Fruit fly (Drosophila melanogaster): ENCODE data around the gene CG31174.

DNA sequence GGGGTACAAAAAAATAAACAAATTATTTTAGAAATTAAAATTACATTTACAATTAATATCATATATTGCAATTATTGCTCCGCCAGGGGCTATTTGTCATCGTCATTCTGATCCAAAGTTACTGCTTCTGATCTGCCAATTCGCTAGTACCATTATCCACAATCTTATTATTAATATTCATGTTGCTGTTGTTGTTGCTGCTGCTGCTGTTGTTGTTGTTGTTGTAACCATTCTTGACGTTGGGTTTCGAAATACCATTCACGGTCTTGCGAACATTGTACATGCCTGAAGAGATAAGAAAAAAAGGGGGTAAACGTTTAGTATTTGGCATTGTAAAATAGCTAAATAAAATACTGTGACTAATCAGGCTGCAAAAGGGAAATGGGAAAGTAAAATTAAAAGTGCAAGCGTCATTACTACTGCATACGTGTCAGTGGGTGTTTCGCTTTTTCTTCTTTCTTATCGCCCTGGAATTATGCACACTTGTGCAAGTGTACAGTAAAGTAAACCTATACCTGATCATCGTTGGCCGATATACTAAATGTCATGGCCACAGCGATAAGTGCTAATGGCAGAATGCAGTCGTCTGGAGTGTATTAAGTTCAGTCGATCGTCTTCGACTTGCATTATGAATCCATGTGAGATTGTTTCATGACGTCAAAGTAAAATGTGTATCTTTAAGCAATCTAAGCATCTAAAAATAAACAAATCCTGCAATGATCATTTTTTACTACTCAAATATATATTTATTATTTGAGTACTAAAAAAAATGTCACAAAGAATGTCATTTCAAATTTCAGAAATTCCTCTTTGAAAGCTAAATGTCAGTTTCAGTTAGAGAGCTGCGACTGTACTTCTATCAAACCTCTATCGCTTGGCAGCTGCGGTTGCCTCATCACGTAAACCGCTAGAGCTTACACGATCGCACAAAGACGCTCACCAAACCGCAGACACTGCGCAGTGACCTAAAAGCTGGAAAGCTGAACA is 17.4 kb downstream of the CG31174 start:
- TF ChIP-seq CG8478 (optimal IDR thresholded peaks at IDR 0.05) (no peak), CTCF (optimal IDR thresholded peaks at IDR 0.05) (no peak)
